Worm (Caenorhabditis elegans) whole organism, L4 larva: ENCODE measurements around the gene pyc-1.

Source experiments
- aly-2 ChIP-seq: sonication (generic microtip); optimal IDR thresholded peaks from 2 replicates; lab custom pipeline; 2018; ENCODE audit warnings: missing biosample characterization, missing genetic modification characterization
- ces-1 ChIP-seq: fragments of 150-350 bp; sonication (generic microtip); optimal IDR thresholded peaks from 4 replicates; lab custom pipeline; 2014; ENCODE audit warnings: missing biosample characterization, missing genetic modification reagents, missing genetic modification characterization
- lir-3 ChIP-seq: sonication (generic microtip); optimal IDR thresholded peaks from 2 replicates; lab custom pipeline; 2016; ENCODE audit warnings: mild to moderate bottlenecking, missing genetic modification characterization, missing compliant biosample characterization
- nhr-11 ChIP-seq: fragments of 150-350 bp; optimal IDR thresholded peaks from 2 replicates; lab custom pipeline; 2014; ENCODE audit warnings: missing biosample characterization, missing genetic modification characterization
- nhr-76 ChIP-seq: fragments of 150-350 bp; optimal IDR thresholded peaks from 2 replicates; lab custom pipeline; 2014; ENCODE audit warnings: missing biosample characterization, missing genetic modification characterization
- snpc-4 ChIP-seq: fragments of 150-350 bp; optimal IDR thresholded peaks from 2 replicates; lab custom pipeline; 2014; ENCODE audit warnings: missing biosample characterization, missing genetic modification characterization
- zag-1 ChIP-seq: fragments of 150-350 bp; optimal IDR thresholded peaks from 2 replicates; lab custom pipeline; 2014; ENCODE audit warnings: missing biosample characterization, missing genetic modification characterization

- TF ChIP-seq aly-2 (tag; lab: Kevin White, UChicago) (no peak), zag-1 (tag; lab: Kevin White, UChicago) (no peak), nhr-11 (tag; lab: Kevin White, UChicago) (no peak), ces-1 (no peak), snpc-4 (tag; lab: Kevin White, UChicago) (no peak), lir-3 (tag; lab: Kevin White, UChicago) (no peak), nhr-76 (tag; lab: Kevin White, UChicago) (no peak)
These were observed 39.7 kb upstream of the pyc-1 start for ce11 chrV:11861880-11862544.
